Worm (Caenorhabditis elegans) whole organism, L4 larva: ENCODE data around the gene str-4.

Experiments used
- D1046.2 ChIP-seq: fragments of 200-800 bp; sonication (Bioruptor generic); IDR thresholded peaks from 2 replicates; pipeline ENCODE4 v1.3.6; 2022; ENCODE audit warnings: missing genetic modification characterization, missing compliant biosample characterization
- F37D6.2 ChIP-seq: sonication (generic microtip); optimal IDR thresholded peaks from 2 replicates; lab custom pipeline; 2016; ENCODE audit warnings: mild to moderate bottlenecking, missing genetic modification characterization, missing compliant biosample characterization
- F44E2.7 ChIP-seq: fragments of 200-800 bp; sonication (Bioruptor generic); IDR thresholded peaks from 2 replicates; pipeline ENCODE4 v2.1.2; 2022; ENCODE audit warnings: missing genetic modification characterization, missing compliant biosample characterization
- F49E8.2 ChIP-seq: sonication (generic microtip); optimal IDR thresholded peaks from 2 replicates; lab custom pipeline; 2016; ENCODE audit warnings: missing compliant biosample characterization, mild to moderate bottlenecking, missing genetic modification characterization, borderline replicate concordance
- R02D3.7 ChIP-seq: fragments of 150-350 bp; sonication (generic microtip); optimal IDR thresholded peaks from 3 replicates; lab custom pipeline; 2014; ENCODE audit warnings: missing biosample characterization, missing genetic modification characterization
- T20F7.1 ChIP-seq: fragments of 200-800 bp; sonication (Bioruptor generic); optimal IDR thresholded peaks from 2 replicates; lab custom pipeline; 2018; ENCODE audit warnings: mild to moderate bottlenecking, missing genetic modification characterization, missing compliant biosample characterization
- Y48G9A.11 ChIP-seq: fragments of 200-800 bp; sonication (Bioruptor generic); IDR thresholded peaks from 2 replicates; pipeline ENCODE4 v1.3.6; 2022; ENCODE audit warnings: missing genetic modification reagents, missing genetic modification characterization, missing compliant biosample characterization
- Y75B8A.6 ChIP-seq: fragments of 200-800 bp; sonication (Bioruptor generic); IDR thresholded peaks from 2 replicates; pipeline ENCODE4 v1.3.6; 2022; ENCODE audit warnings: missing genetic modification reagents, missing genetic modification characterization, missing compliant biosample characterization
- ZK337.2 ChIP-seq: fragments of 200-800 bp; sonication (Bioruptor generic); IDR thresholded peaks from 2 replicates; pipeline ENCODE4 v1.3.6; 2022; ENCODE audit warnings: missing genetic modification reagents, missing genetic modification characterization, missing compliant biosample characterization
- ama-1 ChIP-seq: fragments of 150-350 bp; optimal IDR thresholded peaks from 2 replicates; lab custom pipeline; 2014; ENCODE audit warnings: inconsistent platforms, mixed read lengths
- arid-1 ChIP-seq: fragments of 200-800 bp; sonication (Bioruptor generic); conservative IDR thresholded peaks from 2 replicates; pipeline ENCODE4 v1.3.6; 2022; ENCODE audit warnings: missing genetic modification reagents, missing genetic modification characterization, missing compliant biosample characterization
- attf-4 ChIP-seq: sonication (generic microtip); optimal IDR thresholded peaks from 3 replicates; lab custom pipeline; 2017; ENCODE audit warnings: missing biosample characterization, missing genetic modification characterization
- ceh-20 ChIP-seq: fragments of 200-800 bp; sonication (Bioruptor generic); IDR thresholded peaks from 2 replicates; pipeline ENCODE4 v1.3.6; 2022; ENCODE audit warnings: missing genetic modification reagents, missing genetic modification characterization, missing compliant biosample characterization
- ceh-44 ChIP-seq: fragments of 200-800 bp; sonication (Bioruptor generic); IDR thresholded peaks from 2 replicates; pipeline ENCODE4 v1.3.6; 2022; ENCODE audit warnings: missing genetic modification reagents, missing genetic modification characterization, missing compliant biosample characterization
- ctbp-1 ChIP-seq: fragments of 200-800 bp; sonication (Bioruptor generic); IDR thresholded peaks from 2 replicates; pipeline ENCODE4 v1.3.6; 2022; ENCODE audit warnings: missing genetic modification reagents, missing genetic modification characterization, missing compliant biosample characterization
- daf-12 ChIP-seq: fragments of 150-350 bp; optimal IDR thresholded peaks from 2 replicates; lab custom pipeline; 2014; ENCODE audit warnings: missing biosample characterization, missing genetic modification reagents, missing genetic modification characterization
- daf-16 ChIP-seq, 3 experiments: sonication (generic microtip); optimal IDR thresholded peaks; 2 replicates each; lab custom pipeline; 2016 to 2017; ENCODE audit warnings: missing genetic modification characterization in 3 of 3, missing genetic modification reagents in 3 of 3, mild to moderate bottlenecking in 2 of 3, missing compliant biosample characterization in 2 of 3, missing biosample characterization in 1 of 3, moderate library complexity in 1 of 3
- dmd-8 ChIP-seq: fragments of 200-800 bp; sonication (Bioruptor generic); IDR thresholded peaks from 2 replicates; pipeline ENCODE4 v1.3.6; 2022; ENCODE audit warnings: missing genetic modification characterization, missing compliant biosample characterization
- duxl-1 ChIP-seq: sonication (generic microtip); optimal IDR thresholded peaks from 2 replicates; lab custom pipeline; 2016; ENCODE audit warnings: mild to moderate bottlenecking, missing genetic modification characterization, moderate library complexity, missing compliant biosample characterization; ENCODE audit not compliant: poor library complexity
- dve-1 ChIP-seq: sonication (generic microtip); optimal IDR thresholded peaks from 2 replicates; lab custom pipeline; 2017; ENCODE audit warnings: antibody characterized with exemption, mild to moderate bottlenecking, missing genetic modification characterization, missing compliant biosample characterization; ENCODE audit not compliant: insufficient read depth
- hlh-11 ChIP-seq: fragments of 200-800 bp; sonication (Bioruptor generic); optimal IDR thresholded peaks from 2 replicates; lab custom pipeline; 2018; ENCODE audit warnings: mild to moderate bottlenecking, missing genetic modification characterization, missing compliant biosample characterization
- hlh-30 ChIP-seq: sonication (generic microtip); optimal IDR thresholded peaks from 2 replicates; lab custom pipeline; 2017; ENCODE audit warnings: antibody characterized with exemption, mild to moderate bottlenecking, missing genetic modification characterization, missing compliant biosample characterization; ENCODE audit not compliant: insufficient read depth
- jun-1 ChIP-seq: fragments of 150-350 bp; optimal IDR thresholded peaks from 2 replicates; lab custom pipeline; 2014; ENCODE audit warnings: missing biosample characterization, missing genetic modification reagents, missing genetic modification characterization
- lim-7 ChIP-seq: fragments of 200-800 bp; sonication (Bioruptor generic); IDR thresholded peaks from 2 replicates; pipeline ENCODE4 v1.3.6; 2022; ENCODE audit warnings: missing genetic modification characterization, missing compliant biosample characterization
- lin-29 ChIP-seq: fragments of 200-800 bp; sonication (Bioruptor generic); IDR thresholded peaks from 2 replicates; pipeline ENCODE4 v1.3.6; 2022; ENCODE audit warnings: missing genetic modification reagents, missing genetic modification characterization, missing compliant biosample characterization
- lin-38 ChIP-seq: fragments of 200-800 bp; sonication (Bioruptor generic); IDR thresholded peaks from 2 replicates; pipeline ENCODE4 v1.3.6; 2022; ENCODE audit warnings: missing genetic modification reagents, missing genetic modification characterization, missing compliant biosample characterization
- madf-9 ChIP-seq: fragments of 200-800 bp; sonication (Bioruptor generic); conservative IDR thresholded peaks from 2 replicates; pipeline ENCODE4 v1.3.6; 2022; ENCODE audit warnings: missing genetic modification reagents, missing genetic modification characterization, missing compliant biosample characterization
- mdl-1 ChIP-seq, 2 experiments: fragments of 150-350 bp in 1 of 2; sonication (generic microtip) in 1 of 2; optimal IDR thresholded peaks; 2 replicates each; lab custom pipeline; 2014 to 2017; ENCODE audit warnings: missing biosample characterization in 2 of 2, missing genetic modification characterization in 2 of 2
- mep-1 ChIP-seq: fragments of 150-350 bp; sonication (generic microtip); optimal IDR thresholded peaks from 3 replicates; lab custom pipeline; 2014; ENCODE audit warnings: missing biosample characterization, missing genetic modification characterization
- mxl-3 ChIP-seq: fragments of 200-800 bp; sonication (Bioruptor generic); optimal IDR thresholded peaks from 2 replicates; lab custom pipeline; 2018; ENCODE audit warnings: mild to moderate bottlenecking, missing genetic modification characterization, missing compliant biosample characterization
- nhr-102 ChIP-seq: sonication (generic microtip); optimal IDR thresholded peaks from 2 replicates; lab custom pipeline; 2016; ENCODE audit warnings: mild to moderate bottlenecking, missing genetic modification characterization, moderate library complexity, missing compliant biosample characterization
- nhr-111 ChIP-seq: fragments of 200-800 bp; sonication (Bioruptor generic); optimal IDR thresholded peaks from 2 replicates; lab custom pipeline; 2018; ENCODE audit warnings: mild to moderate bottlenecking, missing genetic modification characterization, missing compliant biosample characterization
- nhr-28 ChIP-seq: fragments of 150-350 bp; optimal IDR thresholded peaks from 2 replicates; lab custom pipeline; 2014; ENCODE audit warnings: missing biosample characterization, missing genetic modification characterization
- nhr-42 ChIP-seq: fragments of 200-800 bp; sonication (Bioruptor generic); IDR thresholded peaks from 2 replicates; pipeline ENCODE4 v1.3.6; 2022; ENCODE audit warnings: missing genetic modification characterization, missing compliant biosample characterization
- nhr-6 ChIP-seq: fragments of 150-350 bp; optimal IDR thresholded peaks from 2 replicates; lab custom pipeline; 2014; ENCODE audit warnings: missing biosample characterization, missing genetic modification characterization
- nhr-77 ChIP-seq: fragments of 150-350 bp; optimal IDR thresholded peaks from 2 replicates; lab custom pipeline; 2014; ENCODE audit warnings: missing biosample characterization, missing genetic modification characterization
- pqm-1 ChIP-seq: sonication (generic microtip); optimal IDR thresholded peaks from 2 replicates; lab custom pipeline; 2017; ENCODE audit warnings: missing biosample characterization, missing genetic modification characterization
- saeg-2 ChIP-seq: fragments of 200-800 bp; sonication (Bioruptor generic); IDR thresholded peaks from 2 replicates; pipeline ENCODE4 v1.3.6; 2022; ENCODE audit warnings: missing genetic modification reagents, missing genetic modification characterization, missing compliant biosample characterization
- sdz-12 ChIP-seq: fragments of 200-800 bp; sonication (Bioruptor generic); optimal IDR thresholded peaks from 2 replicates; lab custom pipeline; 2018; ENCODE audit warnings: mild to moderate bottlenecking, missing genetic modification characterization, missing compliant biosample characterization
- snpc-4 ChIP-seq: fragments of 150-350 bp; optimal IDR thresholded peaks from 2 replicates; lab custom pipeline; 2014; ENCODE audit warnings: missing biosample characterization, missing genetic modification characterization
- spr-3 ChIP-seq: fragments of 200-800 bp; sonication (Bioruptor generic); optimal IDR thresholded peaks from 2 replicates; lab custom pipeline; 2018; ENCODE audit warnings: mild to moderate bottlenecking, missing genetic modification characterization, missing compliant biosample characterization
- unc-62 ChIP-seq, 3 experiments: fragments of 150-350 bp in 1 of 3; sonication (generic microtip); optimal IDR thresholded peaks in 2 of 3; peaks in 1 of 3; 1 replicate in 1 of 3; 2 replicates in 2 of 3; lab custom pipeline; 2014 to 2017; ENCODE audit warnings: missing biosample characterization in 3 of 3, missing genetic modification characterization in 3 of 3, missing genetic modification reagents in 3 of 3, missing genotype in 1 of 3
- zfp-3 ChIP-seq: fragments of 200-800 bp; sonication (Bioruptor generic); conservative IDR thresholded peaks from 2 replicates; pipeline ENCODE4 v1.3.6; 2022; ENCODE audit warnings: missing genetic modification reagents, missing genetic modification characterization, missing compliant biosample characterization
- ztf-11 ChIP-seq: fragments of 150-350 bp; optimal IDR thresholded peaks from 2 replicates; lab custom pipeline; 2014; ENCODE audit warnings: missing biosample characterization, missing genetic modification characterization
- ztf-7 ChIP-seq: fragments of 150-350 bp; optimal IDR thresholded peaks from 2 replicates; lab custom pipeline; 2014; ENCODE audit warnings: missing biosample characterization, missing genetic modification characterization

The str-4 gene

ce11 chrV:13301443-13301842 lies 38.1 kb downstream of the str-4 start, which contains the start of gene ceh-79:
ceh-79 (plus strand) TSS chrV:13301833.
- no peak for TF ChIP-seq D1046.2 (GFP tag; lab: Robert Waterston, UW)
- TF ChIP-seq mep-1, result no peak
- no peak for TF ChIP-seq ztf-7
- no peak for TF ChIP-seq R02D3.7
- no peak for TF ChIP-seq daf-12 (tag; lab: Kevin White, UChicago)
- TF ChIP-seq attf-4 (tag; lab: Kevin White, UChicago), result no peak
- TF ChIP-seq saeg-2, result no peak
- no peak for TF ChIP-seq nhr-111 (GFP tag; lab: Kevin White, UChicago)
- TF ChIP-seq dmd-8 (GFP tag; lab: Robert Waterston, UW), result no peak
- TF ChIP-seq Y48G9A.11 (GFP tag; lab: Robert Waterston, UW), result no peak
- no peak for TF ChIP-seq T20F7.1 (GFP tag; lab: Kevin White, UChicago)
- TF ChIP-seq F44E2.7 (GFP tag; lab: Robert Waterston, UW), result no peak
- no peak for TF ChIP-seq snpc-4 (tag; lab: Kevin White, UChicago)
- TF ChIP-seq Y75B8A.6 (GFP tag; lab: Robert Waterston, UW), result no peak
- no peak for TF ChIP-seq ceh-20 (GFP tag; lab: Robert Waterston, UW)
- TF ChIP-seq spr-3 (GFP tag; lab: Kevin White, UChicago), result no peak
- TF ChIP-seq dve-1, result peak; percentile 3
- no peak for TF ChIP-seq zfp-3 (GFP tag; lab: Robert Waterston, UW)
- TF ChIP-seq ztf-11, result no peak
- peak; percentile 1 for TF ChIP-seq mxl-3 (GFP tag; lab: Kevin White, UChicago)
- TF ChIP-seq arid-1, result no peak
- TF ChIP-seq madf-9 (GFP tag; lab: Robert Waterston, UW), result no peak
- TF ChIP-seq nhr-102 (tag; lab: Kevin White, UChicago), result no peak
- TF ChIP-seq nhr-28 (tag; lab: Kevin White, UChicago), result peak; percentile 59
- no peak for TF ChIP-seq mdl-1 (tag; optimal IDR thresholded peaks at IDR 0.05; lab: Kevin White, UChicago)
- no peak for TF ChIP-seq jun-1 (tag; lab: Kevin White, UChicago)
- TF ChIP-seq lin-38 (GFP tag; lab: Robert Waterston, UW), result no peak
- no peak for TF ChIP-seq nhr-42 (GFP tag; lab: Robert Waterston, UW)
- TF ChIP-seq F49E8.2, result no peak
- no peak for TF ChIP-seq lim-7 (GFP tag; lab: Robert Waterston, UW)
- TF ChIP-seq ctbp-1 (GFP tag; lab: Robert Waterston, UW), result no peak
- TF ChIP-seq daf-16 (GFP tag; optimal IDR thresholded peaks at IDR 0.05; lab: Kevin White, UChicago), result no peak
- TF ChIP-seq daf-16 (tag; optimal IDR thresholded peaks at IDR 0.05; lab: Kevin White, UChicago), result no peak
- peak; percentile 36 for TF ChIP-seq pqm-1 (tag; lab: Kevin White, UChicago)
- no peak for TF ChIP-seq ceh-44
- TF ChIP-seq hlh-30 (tag; lab: Kevin White, UChicago), result peak; percentile 28
- TF ChIP-seq unc-62 (GFP tag; optimal IDR thresholded peaks at IDR 0.05 in 1 of 2; lab: Kevin White, UChicago), result no peak
- TF ChIP-seq unc-62 (tag; optimal IDR thresholded peaks at IDR 0.05; lab: Kevin White, UChicago), result no peak
- TF ChIP-seq hlh-11 (tag; lab: Kevin White, UChicago), result peak; percentile 35
- no peak for TF ChIP-seq sdz-12
- no peak for TF ChIP-seq F37D6.2 (tag; lab: Kevin White, UChicago)
- TF ChIP-seq ZK337.2, result no peak
- TF ChIP-seq lin-29, result no peak
- no peak for TF ChIP-seq nhr-77 (tag; lab: Kevin White, UChicago)
- TF ChIP-seq ama-1 (lab: Kevin White, UChicago), result no peak
- no peak for TF ChIP-seq nhr-6 (tag; lab: Kevin White, UChicago)
- TF ChIP-seq duxl-1, result no peak
